Worm (Caenorhabditis elegans) whole organism, L1 larva: Measurements from ENCODE around the gene T08A11.1.

Source experiments
- C04F5.9 ChIP-seq: sonication (generic microtip); optimal IDR thresholded peaks from 2 replicates; lab custom pipeline; 2016; ENCODE audit warnings: missing genetic modification characterization, missing compliant biosample characterization
- C34B4.2 ChIP-seq: sonication (generic microtip); optimal IDR thresholded peaks from 2 replicates; lab custom pipeline; 2017; ENCODE audit warnings: mild to moderate bottlenecking, missing genetic modification characterization, missing compliant biosample characterization
- F16B12.6 ChIP-seq: fragments of 150-350 bp; optimal IDR thresholded peaks from 2 replicates; lab custom pipeline; 2014; ENCODE audit warnings: missing biosample characterization, missing genetic modification characterization
- alr-1 ChIP-seq: fragments of 200-800 bp; sonication (Bioruptor generic); optimal IDR thresholded peaks from 2 replicates; lab custom pipeline; 2018; ENCODE audit warnings: borderline replicate concordance, mild to moderate bottlenecking, missing genetic modification characterization, missing compliant biosample characterization
- aly-2 ChIP-seq: fragments of 150-350 bp; optimal IDR thresholded peaks from 2 replicates; lab custom pipeline; 2014; ENCODE audit warnings: missing biosample characterization, missing genetic modification characterization
- ama-1 ChIP-seq: fragments of 150-350 bp; optimal IDR thresholded peaks from 2 replicates; lab custom pipeline; 2014
- blmp-1 ChIP-seq: fragments of 150-350 bp; optimal IDR thresholded peaks from 2 replicates; lab custom pipeline; 2014; ENCODE audit warnings: missing biosample characterization, missing genetic modification characterization
- ceh-63 ChIP-seq: fragments of 200-800 bp; sonication (Bioruptor generic); optimal IDR thresholded peaks from 2 replicates; lab custom pipeline; 2018; ENCODE audit warnings: mild to moderate bottlenecking, missing genetic modification characterization, missing compliant biosample characterization
- ceh-8 ChIP-seq: fragments of 200-800 bp; sonication (Bioruptor generic); optimal IDR thresholded peaks from 2 replicates; lab custom pipeline; 2018; ENCODE audit warnings: mild to moderate bottlenecking, missing genetic modification characterization, moderate library complexity, missing compliant biosample characterization
- ceh-88 ChIP-seq: fragments of 200-800 bp; sonication (Bioruptor generic); IDR thresholded peaks from 2 replicates; pipeline ENCODE4 v1.3.6; 2022; ENCODE audit warnings: missing genetic modification characterization, missing compliant biosample characterization
- dpl-1 ChIP-seq, 3 experiments: fragments of 150-350 bp in 2 of 3; sonication (generic microtip) in 1 of 3; optimal IDR thresholded peaks; 2 replicates each; lab custom pipeline; 2014 to 2017; ENCODE audit warnings: missing biosample characterization in 3 of 3, missing genetic modification characterization in 3 of 3, missing genetic modification reagents in 3 of 3
- efl-1 ChIP-seq, 4 experiments: fragments of 150-350 bp; optimal IDR thresholded peaks in 3 of 4; peaks in 1 of 4; 1 replicate in 1 of 4; 2 replicates in 3 of 4; lab custom pipeline; 2014; ENCODE audit warnings: missing biosample characterization in 2 of 4, missing genetic modification characterization in 2 of 4, missing genetic modification reagents in 2 of 4
- efl-3 ChIP-seq: fragments of 200-800 bp; sonication (Bioruptor generic); optimal IDR thresholded peaks from 2 replicates; lab custom pipeline; 2018; ENCODE audit warnings: mild to moderate bottlenecking, missing genetic modification characterization, missing compliant biosample characterization
- egl-13 ChIP-seq: sonication (generic microtip); optimal IDR thresholded peaks from 2 replicates; lab custom pipeline; 2016; ENCODE audit warnings: missing genotype, missing genetic modification reagents, missing genetic modification characterization, missing compliant biosample characterization
- egl-27 ChIP-seq, 2 experiments: fragments of 150-350 bp in 1 of 2; sonication (generic microtip); optimal IDR thresholded peaks; 3 replicates each; lab custom pipeline; 2017 to 2018; ENCODE audit warnings: missing biosample characterization in 2 of 2, missing genetic modification characterization in 2 of 2, missing genetic modification reagents in 2 of 2
- elt-2 ChIP-seq: sonication (generic microtip); optimal IDR thresholded peaks from 2 replicates; lab custom pipeline; 2016; ENCODE audit warnings: missing genetic modification characterization, mild to moderate bottlenecking, inconsistent platforms, missing compliant biosample characterization, missing genetic modification reagents
- elt-3 ChIP-seq, 6 experiments: fragments of 150-350 bp in 1 of 6; sonication (generic microtip); optimal IDR thresholded peaks; 2 replicates each; lab custom pipeline; 2017 to 2018; ENCODE audit warnings: missing biosample characterization in 6 of 6, missing genetic modification characterization in 6 of 6, inconsistent platforms in 1 of 6
- fkh-8 ChIP-seq: sonication (generic microtip); optimal IDR thresholded peaks from 2 replicates; lab custom pipeline; 2016; ENCODE audit warnings: mild to moderate bottlenecking, missing genetic modification characterization, missing compliant biosample characterization
- hlh-17 ChIP-seq: fragments of 200-800 bp; sonication (Bioruptor generic); optimal IDR thresholded peaks from 2 replicates; lab custom pipeline; 2018; ENCODE audit warnings: missing genetic modification characterization, mild to moderate bottlenecking, missing compliant biosample characterization, moderate library complexity, borderline replicate concordance
- irx-1 ChIP-seq: sonication (generic microtip); optimal IDR thresholded peaks from 2 replicates; lab custom pipeline; 2016; ENCODE audit warnings: missing genetic modification characterization, missing compliant biosample characterization
- isw-1 ChIP-seq: fragments of 200-800 bp; sonication (Bioruptor generic); IDR thresholded peaks from 2 replicates; pipeline ENCODE4 v1.3.6; 2022; ENCODE audit warnings: missing genetic modification characterization, missing compliant biosample characterization
- lin-14 ChIP-seq: fragments of 200-800 bp; sonication (Bioruptor generic); optimal IDR thresholded peaks from 2 replicates; lab custom pipeline; 2018; ENCODE audit warnings: mild to moderate bottlenecking, missing genetic modification characterization, moderate library complexity, missing compliant biosample characterization
- lin-35 ChIP-seq, 2 experiments: fragments of 150-350 bp; optimal IDR thresholded peaks; 2 replicates each; lab custom pipeline; 2014; ENCODE audit warnings: missing biosample characterization in 2 of 2, missing genetic modification characterization in 2 of 2, missing genetic modification reagents in 2 of 2
- lsy-2 ChIP-seq, 2 experiments: fragments of 150-350 bp; optimal IDR thresholded peaks; 2 replicates each; lab custom pipeline; 2014; ENCODE audit warnings: missing biosample characterization in 2 of 2, missing genetic modification characterization in 2 of 2
- mab-9 ChIP-seq: fragments of 200-800 bp; sonication (Bioruptor generic); IDR thresholded peaks from 2 replicates; pipeline ENCODE4 v1.3.6; 2022; ENCODE audit warnings: missing genetic modification reagents, missing genetic modification characterization, missing compliant biosample characterization
- mdl-1 ChIP-seq, 2 experiments: fragments of 150-350 bp; optimal IDR thresholded peaks; 2 replicates each; lab custom pipeline; 2014 to 2017; ENCODE audit warnings: missing biosample characterization in 2 of 2, missing genetic modification characterization in 2 of 2, inconsistent platforms in 1 of 2
- mef-2 ChIP-seq: fragments of 150-350 bp; optimal IDR thresholded peaks from 2 replicates; lab custom pipeline; 2014; ENCODE audit warnings: missing biosample characterization, missing genetic modification characterization
- nhr-11 ChIP-seq: fragments of 150-350 bp; optimal IDR thresholded peaks from 2 replicates; lab custom pipeline; 2014; ENCODE audit warnings: missing biosample characterization, missing genetic modification characterization
- nhr-12 ChIP-seq: sonication (generic microtip); optimal IDR thresholded peaks from 2 replicates; lab custom pipeline; 2017; ENCODE audit warnings: missing biosample characterization, missing genetic modification characterization
- nhr-20 ChIP-seq: sonication (generic microtip); optimal IDR thresholded peaks from 2 replicates; lab custom pipeline; 2016; ENCODE audit warnings: mild to moderate bottlenecking, missing genetic modification characterization, missing compliant biosample characterization
- nhr-237 ChIP-seq: fragments of 150-350 bp; optimal IDR thresholded peaks from 2 replicates; lab custom pipeline; 2014; ENCODE audit warnings: missing biosample characterization, missing genetic modification characterization
- nhr-85 ChIP-seq: sonication (generic microtip); peaks from one replicate; lab custom pipeline; 2016; ENCODE audit warnings: missing genetic modification characterization, inconsistent platforms, missing compliant biosample characterization
- nhr-90 ChIP-seq: sonication (generic microtip); optimal IDR thresholded peaks from 2 replicates; lab custom pipeline; 2016; ENCODE audit warnings: mild to moderate bottlenecking, missing genetic modification characterization, missing compliant biosample characterization; ENCODE audit not compliant: poor library complexity
- pag-3 ChIP-seq: sonication (generic microtip); optimal IDR thresholded peaks from 2 replicates; lab custom pipeline; 2017; ENCODE audit warnings: missing genetic modification characterization, mild to moderate bottlenecking, missing compliant biosample characterization, antibody characterized with exemption, borderline replicate concordance; ENCODE audit not compliant: insufficient read depth
- pqm-1 ChIP-seq: sonication (generic microtip); optimal IDR thresholded peaks from 3 replicates; lab custom pipeline; 2017; ENCODE audit warnings: missing biosample characterization, missing genetic modification characterization
- skn-1 ChIP-seq: fragments of 150-350 bp; optimal IDR thresholded peaks from 2 replicates; lab custom pipeline; 2014; ENCODE audit warnings: missing biosample characterization, missing genetic modification characterization
- sox-4 ChIP-seq: sonication (generic microtip); optimal IDR thresholded peaks from 2 replicates; lab custom pipeline; 2016; ENCODE audit warnings: missing genetic modification characterization, missing compliant biosample characterization
- swsn-7 ChIP-seq: sonication (generic microtip); optimal IDR thresholded peaks from 2 replicates; lab custom pipeline; 2016; ENCODE audit warnings: missing genetic modification characterization, missing compliant biosample characterization
- tbx-2 ChIP-seq: sonication (generic microtip); optimal IDR thresholded peaks from 2 replicates; lab custom pipeline; 2016; ENCODE audit warnings: missing genetic modification characterization, missing compliant biosample characterization
- tlp-1 ChIP-seq: fragments of 150-350 bp; optimal IDR thresholded peaks from 2 replicates; lab custom pipeline; 2014; ENCODE audit warnings: missing biosample characterization, missing genetic modification characterization
- unc-30 ChIP-seq: sonication (generic microtip); optimal IDR thresholded peaks from 2 replicates; lab custom pipeline; 2017; ENCODE audit warnings: missing biosample characterization, missing genetic modification characterization
- unc-62 ChIP-seq: fragments of 150-350 bp; optimal IDR thresholded peaks from 2 replicates; lab custom pipeline; 2014; ENCODE audit warnings: missing biosample characterization, missing genetic modification reagents, missing genetic modification characterization
- unc-98 ChIP-seq: fragments of 200-800 bp; sonication (Bioruptor generic); IDR thresholded peaks from 2 replicates; pipeline ENCODE4 v1.3.6; 2022; ENCODE audit warnings: missing genetic modification characterization, missing compliant biosample characterization
- vab-15 ChIP-seq: sonication (generic microtip); optimal IDR thresholded peaks from 2 replicates; lab custom pipeline; 2017; ENCODE audit warnings: missing genotype, mild to moderate bottlenecking, missing genetic modification characterization, missing compliant biosample characterization
- xbp-1 ChIP-seq: sonication (generic microtip); optimal IDR thresholded peaks from 2 replicates; lab custom pipeline; 2016; ENCODE audit warnings: missing genetic modification characterization, missing compliant biosample characterization
- zip-4 ChIP-seq: fragments of 200-800 bp; sonication (Bioruptor generic); optimal IDR thresholded peaks from 2 replicates; lab custom pipeline; 2018; ENCODE audit warnings: mild to moderate bottlenecking, missing genetic modification characterization, moderate library complexity, missing compliant biosample characterization

T08A11.1 gene

DNA sequence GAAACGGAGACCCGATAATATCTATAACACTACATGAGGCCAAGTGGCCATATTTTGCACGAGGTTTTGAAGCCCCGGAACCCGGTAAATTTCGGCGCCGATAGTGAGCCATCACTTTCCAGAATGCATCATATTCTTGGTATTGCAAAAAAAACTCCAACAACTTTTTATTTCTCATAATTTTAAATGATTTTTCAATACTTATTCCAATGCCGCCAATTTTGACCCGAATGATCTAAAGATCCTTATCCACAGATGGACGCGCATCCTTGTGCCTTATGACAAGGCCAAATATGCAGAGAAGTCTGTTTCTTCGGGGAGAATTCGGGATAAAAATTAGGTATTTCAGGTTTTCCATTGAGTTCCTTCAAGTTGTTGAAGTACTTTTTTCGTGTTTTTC lies 21.8 kb downstream of the T08A11.1 start:
- TF ChIP-seq sox-4 (tag; lab: Kevin White, UChicago): no peak
- TF ChIP-seq nhr-20 (tag; lab: Kevin White, UChicago): peak; percentile 49
- TF ChIP-seq nhr-85 (tag; lab: Kevin White, UChicago): peak; percentile 86

- no peak for TF ChIP-seq vab-15 (tag; lab: Kevin White, UChicago)
- TF ChIP-seq F16B12.6 (tag; lab: Kevin White, UChicago): no peak
- TF ChIP-seq ama-1 (lab: Kevin White, UChicago): no peak
- TF ChIP-seq hlh-17 (GFP tag; lab: Kevin White, UChicago): no peak
- no peak for TF ChIP-seq C34B4.2
- TF ChIP-seq fkh-8 (tag; lab: Kevin White, UChicago): no peak
- no peak for TF ChIP-seq lin-14 (GFP tag; lab: Kevin White, UChicago)
- TF ChIP-seq dpl-1 (GFP tag; optimal IDR thresholded peaks at IDR 0.05; lab: Kevin White, UChicago): no peak
- TF ChIP-seq elt-2 (tag; lab: Kevin White, UChicago): peak; percentile 87
- no peak for TF ChIP-seq nhr-237
- no peak for TF ChIP-seq ceh-8
- TF ChIP-seq blmp-1 (tag; lab: Kevin White, UChicago): no peak
- no peak for TF ChIP-seq egl-27 (tag; optimal IDR thresholded peaks at IDR 0.05; lab: Kevin White, UChicago)
- no peak for TF ChIP-seq mdl-1 (tag; optimal IDR thresholded peaks at IDR 0.05; lab: Kevin White, UChicago)
- no peak for TF ChIP-seq skn-1 (tag; lab: Kevin White, UChicago)
- peak; percentile 76 for TF ChIP-seq nhr-20 (tag; lab: Kevin White, UChicago)
- TF ChIP-seq egl-13 (tag; lab: Kevin White, UChicago): no peak
- no peak for TF ChIP-seq isw-1
- TF ChIP-seq xbp-1 (tag; lab: Kevin White, UChicago): no peak
- no peak for TF ChIP-seq nhr-12
- no peak for TF ChIP-seq efl-1 (optimal IDR thresholded peaks at IDR 0.05; lab: Kevin White, UChicago)
- peak in 1 of 2 experiments; percentile 90 for TF ChIP-seq efl-1 (GFP tag; optimal IDR thresholded peaks at IDR 0.05 in 1 of 2; lab: Kevin White, UChicago)
- no peak for TF ChIP-seq sox-4 (tag; lab: Kevin White, UChicago)
- TF ChIP-seq elt-3 (tag; optimal IDR thresholded peaks at IDR 0.05; lab: Kevin White, UChicago): peak in 3 of 6 experiments; percentile 10 to 51 (median 27)
- no peak for TF ChIP-seq unc-30 (tag; lab: Kevin White, UChicago)
- peak in 1 of 2 experiments; percentile 13 for TF ChIP-seq lin-35 (GFP tag; optimal IDR thresholded peaks at IDR 0.05; lab: Kevin White, UChicago)
- peak in 1 of 2 experiments; percentile 3 for TF ChIP-seq lsy-2 (tag; optimal IDR thresholded peaks at IDR 0.05; lab: Kevin White, UChicago)
- no peak for TF ChIP-seq nhr-85 (tag; lab: Kevin White, UChicago)
Observed at ce11 chrIII:4240126-4240525, 22.8 kb downstream of the T08A11.1 start.

- TF ChIP-seq irx-1 (tag; lab: Kevin White, UChicago) (peak; percentile 89), nhr-11 (peak; percentile 98), mef-2 (tag; lab: Kevin White, UChicago) (peak; percentile 57), ceh-63 (GFP tag; lab: Kevin White, UChicago) (no peak), pqm-1 (tag; lab: Kevin White, UChicago) (no peak), unc-62 (GFP tag; lab: Kevin White, UChicago) (no peak), elt-2 (tag; lab: Kevin White, UChicago) (peak; percentile 90), alr-1 (tag; lab: Kevin White, UChicago) (no peak), zip-4 (GFP tag; lab: Kevin White, UChicago) (peak; percentile 49), fkh-8 (tag; lab: Kevin White, UChicago) (peak; percentile 97), mab-9 (GFP tag; lab: Robert Waterston, UW) (0 out of 2 replicates have a peak, but pooled peaks have one; percentile 25), C04F5.9 (tag; lab: Kevin White, UChicago) (peak; percentile 62), C34B4.2 (no peak), efl-1 (optimal IDR thresholded peaks at IDR 0.05; lab: Kevin White, UChicago) (peak; percentile 80 to 84), efl-1 (GFP tag; optimal IDR thresholded peaks at IDR 0.05 in 1 of 2; lab: Kevin White, UChicago) (peak; percentile 65 to 95), unc-30 (tag; lab: Kevin White, UChicago) (no peak), swsn-7 (tag; lab: Kevin White, UChicago) (peak; percentile 93), nhr-90 (tag; lab: Kevin White, UChicago) (peak; percentile 91), egl-27 (tag; optimal IDR thresholded peaks at IDR 0.05; lab: Kevin White, UChicago) (peak; percentile 61 to 94), aly-2 (tag; lab: Kevin White, UChicago) (no peak), blmp-1 (tag; lab: Kevin White, UChicago) (peak; percentile 89), pag-3 (no peak), ceh-88 (GFP tag; lab: Robert Waterston, UW) (peak; percentile 65; the same call in 1 of the 2 replicates), mdl-1 (tag; optimal IDR thresholded peaks at IDR 0.05; lab: Kevin White, UChicago) (peak; percentile 66 to 97), tlp-1 (no peak), unc-98 (GFP tag; lab: Robert Waterston, UW) (peak; percentile 15; the same call in 1 of the 2 replicates), efl-3 (GFP tag; lab: Kevin White, UChicago) (no peak), tbx-2 (tag; lab: Kevin White, UChicago) (peak; percentile 93), ceh-8 (peak; percentile 81)
Observed at ce11 chrIII:4237660-4238059, 25.3 kb downstream of the T08A11.1 start.
